Worm (Caenorhabditis elegans): ENCODE measurements around the gene T24H10.1.

DNA sequence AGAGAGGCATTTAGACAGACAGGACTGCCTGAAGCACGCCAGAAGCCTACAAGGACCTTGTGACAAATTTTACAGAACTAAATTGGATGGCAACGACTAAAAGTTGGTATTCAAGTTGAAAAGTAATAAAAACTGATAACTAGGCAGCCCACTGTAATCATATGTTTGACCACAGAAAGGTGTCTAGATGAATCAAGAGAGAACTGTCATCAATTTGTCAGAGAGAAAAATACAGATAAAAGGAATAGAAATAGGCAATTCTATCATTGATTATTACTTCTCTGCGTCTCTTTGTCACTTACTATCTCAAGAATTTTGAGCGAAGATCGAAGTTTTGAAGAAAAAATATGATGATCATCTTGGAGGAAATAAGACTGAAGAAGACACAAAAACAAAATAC is 6.3 kb upstream of the T24H10.1 start:
- TF ChIP-seq him-1 (tag; optimal IDR thresholded peaks at IDR 0.05): no peak
- no peak for TF ChIP-seq W03F9.2 (tag; optimal IDR thresholded peaks at IDR 0.05)

Data from whole organism, L4/young adult.